Worm (Caenorhabditis elegans) whole organism, L3 larva: ENCODE data around the gene F13A7.11.

Experiments
- fkh-10 ChIP-seq: sonication (generic microtip); optimal IDR thresholded peaks from 2 replicates; lab custom pipeline; 2017; ENCODE audit warnings: missing biosample characterization, missing genetic modification reagents, missing genetic modification characterization
- nhr-28 ChIP-seq: fragments of 150-350 bp; optimal IDR thresholded peaks from 2 replicates; lab custom pipeline; 2014; ENCODE audit warnings: missing biosample characterization, missing genetic modification characterization
- nhr-77 ChIP-seq: fragments of 150-350 bp; optimal IDR thresholded peaks from 2 replicates; lab custom pipeline; 2014; ENCODE audit warnings: missing biosample characterization, missing genetic modification characterization
- ztf-11 ChIP-seq: fragments of 150-350 bp; optimal IDR thresholded peaks from 2 replicates; lab custom pipeline; 2014; ENCODE audit warnings: missing biosample characterization, missing genetic modification characterization

ce11 chrV:16410521-16410920 is 15.4 kb upstream of the F13A7.11 start, which contains the start of gene srh-145:
- no peak for TF ChIP-seq fkh-10
- no peak for TF ChIP-seq ztf-11 (tag; lab: Kevin White, UChicago)
- TF ChIP-seq nhr-28 (tag; lab: Kevin White, UChicago): no peak
- TF ChIP-seq nhr-77 (tag; lab: Kevin White, UChicago): no peak
